Fruit fly (Drosophila melanogaster) whole organism, embryonic: Measurements from ENCODE around the gene AlaRS.

Experiments used
- Ada2b ChIP-seq: fragments of 200-800 bp; sonication (Bioruptor generic); IDR thresholded peaks from 2 replicates; pipeline ENCODE4 v1.3.6; 2022; ENCODE audit warnings: missing biosample characterization, missing genetic modification characterization
- Bdp1 ChIP-seq: fragments of 200-800 bp; sonication (Bioruptor generic); optimal IDR thresholded peaks from 3 replicates; lab custom pipeline; 2016; ENCODE audit warnings: missing biosample characterization, missing genetic modification characterization
- Bgb ChIP-seq: fragments of 200-800 bp; sonication (Bioruptor generic); IDR thresholded peaks from 2 replicates; pipeline ENCODE4 v1.3.6; 2022; ENCODE audit warnings: missing biosample characterization, missing genetic modification characterization; ENCODE audit not compliant: partially characterized antibody
- CG10267 ChIP-seq: fragments of 200-800 bp; sonication (Bioruptor generic); optimal IDR thresholded peaks from 2 replicates; lab custom pipeline; 2018; ENCODE audit warnings: missing biosample characterization, mild to moderate bottlenecking, missing genetic modification characterization, moderate library complexity
- CG10959 ChIP-seq: fragments of 200-800 bp; sonication (Bioruptor generic); IDR thresholded peaks from 2 replicates; pipeline ENCODE4 v1.3.6; 2022; ENCODE audit warnings: missing biosample characterization, missing genetic modification characterization
- CG11247 ChIP-seq: fragments of 200-800 bp; sonication (Bioruptor generic); IDR thresholded peaks from 2 replicates; pipeline ENCODE4 v1.3.6; 2022; ENCODE audit warnings: missing biosample characterization, missing genetic modification characterization
- CG11504 ChIP-seq: fragments of 200-800 bp; sonication (Bioruptor generic); optimal IDR thresholded peaks from 3 replicates; lab custom pipeline; 2019; ENCODE audit warnings: missing biosample characterization, mild to moderate bottlenecking, missing genetic modification characterization, moderate library complexity
- CG15479 ChIP-seq: fragments of 200-800 bp; sonication (Bioruptor generic); optimal IDR thresholded peaks from 3 replicates; lab custom pipeline; 2019; ENCODE audit warnings: missing biosample characterization, mild to moderate bottlenecking, missing genetic modification characterization, moderate library complexity
- CG17385 ChIP-seq: fragments of 200-800 bp; sonication (Bioruptor generic); optimal IDR thresholded peaks from 3 replicates; lab custom pipeline; 2018; ENCODE audit warnings: missing biosample characterization, mild to moderate bottlenecking, missing genetic modification characterization
- CG18476 ChIP-seq: fragments of 200-800 bp; sonication (Bioruptor generic); optimal IDR thresholded peaks from 2 replicates; lab custom pipeline; 2016; ENCODE audit warnings: missing biosample characterization, mild to moderate bottlenecking, missing genetic modification characterization
- CG2712 ChIP-seq: fragments of 200-800 bp; optimal IDR thresholded peaks from 3 replicates; lab custom pipeline; 2019; ENCODE audit warnings: missing biosample characterization, mild to moderate bottlenecking, missing genetic modification characterization, moderate library complexity
- CG3163 ChIP-seq: fragments of 200-800 bp; sonication (Bioruptor generic); optimal IDR thresholded peaks from 3 replicates; lab custom pipeline; 2016; ENCODE audit warnings: missing biosample characterization, missing genetic modification characterization
- CG3838 ChIP-seq: fragments of 200-800 bp; sonication (Bioruptor generic); optimal IDR thresholded peaks from 3 replicates; lab custom pipeline; 2016; ENCODE audit warnings: missing biosample characterization, missing genetic modification characterization
- CG5180 ChIP-seq: fragments of 200-800 bp; sonication (Bioruptor generic); optimal IDR thresholded peaks from 3 replicates; lab custom pipeline; 2017; ENCODE audit warnings: missing biosample characterization, missing genetic modification characterization, mild to moderate bottlenecking, moderate library complexity, missing genetic modification reagents
- CG8765 ChIP-seq: fragments of 200-800 bp; sonication (Bioruptor generic); IDR thresholded peaks from 2 replicates; pipeline ENCODE4 v1.3.6; 2022; ENCODE audit warnings: missing biosample characterization, missing genetic modification characterization
- CG9215 ChIP-seq: fragments of 200-800 bp; sonication (Bioruptor generic); IDR thresholded peaks from 2 replicates; pipeline ENCODE4 v1.3.6; 2022; ENCODE audit warnings: missing biosample characterization, missing genetic modification characterization
- Dek ChIP-seq: fragments of 200-800 bp; sonication (Bioruptor generic); optimal IDR thresholded peaks from 3 replicates; lab custom pipeline; 2019; ENCODE audit warnings: missing biosample characterization, mild to moderate bottlenecking, missing genetic modification characterization, moderate library complexity
- Doc2 ChIP-seq: fragments of 200-800 bp; sonication (Bioruptor generic); IDR thresholded peaks from 2 replicates; pipeline ENCODE4 v1.3.6; 2022; ENCODE audit warnings: missing biosample characterization, missing genetic modification characterization
- Doc3 ChIP-seq: fragments of 200-800 bp; sonication (Bioruptor generic); IDR thresholded peaks from 3 replicates; pipeline ENCODE4 v1.3.6; 2022; ENCODE audit warnings: missing biosample characterization, missing genetic modification characterization; ENCODE audit not compliant: partially characterized antibody
- Elba2 ChIP-seq: fragments of 200-800 bp; sonication (Bioruptor generic); optimal IDR thresholded peaks from 3 replicates; lab custom pipeline; 2016; ENCODE audit warnings: missing biosample characterization, missing genetic modification characterization
- Hr78 ChIP-seq, 2 experiments: fragments of 200-800 bp in 1 of 2; fragments of >200 bp in 1 of 2; sonication (Bioruptor generic) in 1 of 2; optimal IDR thresholded peaks; 2 replicates each; lab custom pipeline; 2017 to 2019; ENCODE audit warnings: missing biosample characterization in 2 of 2, missing genetic modification characterization in 2 of 2, mild to moderate bottlenecking in 1 of 2, moderate library complexity in 1 of 2
- Lhr ChIP-seq: fragments of 200-800 bp; sonication (Bioruptor generic); optimal IDR thresholded peaks from 3 replicates; lab custom pipeline; 2017; ENCODE audit warnings: mild to moderate bottlenecking, missing biosample characterization, missing genetic modification reagents, missing genetic modification characterization
- Max ChIP-seq: fragments of 200-800 bp; sonication (Bioruptor generic); optimal IDR thresholded peaks from 2 replicates; lab custom pipeline; 2016; ENCODE audit warnings: missing biosample characterization, mild to moderate bottlenecking, missing genetic modification characterization
- Med ChIP-seq: fragments of 200-800 bp; sonication (Bioruptor generic); peaks from one replicate; lab custom pipeline; 2016; ENCODE audit warnings: missing biosample characterization, missing genetic modification characterization, mild to moderate bottlenecking, inconsistent platforms, moderate library complexity
- Myb ChIP-seq: fragments of 200-800 bp; sonication (Bioruptor generic); optimal IDR thresholded peaks from 2 replicates; lab custom pipeline; 2016; ENCODE audit warnings: missing biosample characterization, missing genetic modification characterization
- Opbp ChIP-seq: fragments of 200-800 bp; sonication (Bioruptor generic); IDR thresholded peaks from 3 replicates; pipeline ENCODE4 v1.3.6; 2022; ENCODE audit warnings: missing biosample characterization, missing genetic modification characterization; ENCODE audit not compliant: partially characterized antibody
- Rfx ChIP-seq: fragments of 200-800 bp; sonication (Bioruptor generic); IDR thresholded peaks from 2 replicates; pipeline ENCODE4 v1.3.6; 2022; ENCODE audit warnings: missing biosample characterization, missing genetic modification characterization
- Tbp ChIP-seq: fragments of >200 bp; optimal IDR thresholded peaks from 2 replicates; lab custom pipeline; 2018; ENCODE audit warnings: missing biosample characterization, missing genetic modification characterization
- Usf ChIP-seq: fragments of 200-800 bp; sonication (Bioruptor generic); optimal IDR thresholded peaks from 2 replicates; lab custom pipeline; 2017; ENCODE audit warnings: missing genotype, missing biosample characterization, missing genetic modification characterization
- ase ChIP-seq: fragments of 200-800 bp; sonication (Bioruptor generic); IDR thresholded peaks from 3 replicates; pipeline ENCODE4 v1.3.6; 2022; ENCODE audit warnings: missing biosample characterization, missing genetic modification characterization
- bab2 ChIP-seq: fragments of 200-800 bp; sonication (Bioruptor generic); optimal IDR thresholded peaks from 2 replicates; lab custom pipeline; 2016; ENCODE audit warnings: missing biosample characterization, missing genetic modification characterization
- bbx ChIP-seq: fragments of 200-800 bp; sonication (Bioruptor generic); IDR thresholded peaks from 2 replicates; pipeline ENCODE4 v1.3.6; 2022; ENCODE audit warnings: missing biosample characterization, missing genetic modification characterization; ENCODE audit not compliant: partially characterized antibody
- corto ChIP-seq: fragments of 200-800 bp; sonication (Bioruptor generic); optimal IDR thresholded peaks from 2 replicates; lab custom pipeline; 2016; ENCODE audit warnings: missing biosample characterization, mild to moderate bottlenecking, missing genetic modification characterization, moderate library complexity
- exex ChIP-seq: fragments of 200-800 bp; sonication (Bioruptor generic); optimal IDR thresholded peaks from 4 replicates; lab custom pipeline; 2018; ENCODE audit warnings: missing biosample characterization, mild to moderate bottlenecking, missing genetic modification characterization, moderate library complexity
- insv ChIP-seq, 2 experiments: fragments of 200-800 bp; sonication (Bioruptor generic); optimal IDR thresholded peaks; 3 replicates each; lab custom pipeline; 2016 to 2018; ENCODE audit warnings: missing biosample characterization in 2 of 2, missing genetic modification characterization in 2 of 2
- mam ChIP-seq: fragments of 200-800 bp; sonication (Bioruptor generic); optimal IDR thresholded peaks from 3 replicates; lab custom pipeline; 2016; ENCODE audit warnings: missing biosample characterization, missing genetic modification characterization
- psq ChIP-seq: fragments of 200-800 bp; sonication (Bioruptor generic); optimal IDR thresholded peaks from 2 replicates; lab custom pipeline; 2017; ENCODE audit warnings: missing biosample characterization, missing genetic modification characterization
- sens ChIP-seq: fragments of 200-800 bp; sonication (Bioruptor generic); peaks from one replicate; lab custom pipeline; 2016; ENCODE audit warnings: missing biosample characterization, missing genetic modification characterization
- sr ChIP-seq: fragments of 200-800 bp; sonication (Bioruptor generic); IDR thresholded peaks from 3 replicates; pipeline ENCODE4 v1.3.6; 2022; ENCODE audit warnings: missing biosample characterization, missing genetic modification characterization
- sug ChIP-seq: fragments of 200-800 bp; optimal IDR thresholded peaks from 2 replicates; lab custom pipeline; 2019; ENCODE audit warnings: missing biosample characterization, mild to moderate bottlenecking, missing genetic modification characterization, moderate library complexity
- tap ChIP-seq: fragments of 200-800 bp; optimal IDR thresholded peaks from 3 replicates; lab custom pipeline; 2019; ENCODE audit warnings: missing biosample characterization, mild to moderate bottlenecking, missing genetic modification characterization, moderate library complexity
- tup ChIP-seq: fragments of 200-800 bp; sonication (Bioruptor generic); optimal IDR thresholded peaks from 2 replicates; lab custom pipeline; 2016; ENCODE audit warnings: missing biosample characterization, mild to moderate bottlenecking, missing genetic modification characterization, moderate library complexity
- yki ChIP-seq: fragments of >200 bp; optimal IDR thresholded peaks from 3 replicates; lab custom pipeline; 2018
- zen ChIP-seq: fragments of 200-800 bp; sonication (Bioruptor generic); optimal IDR thresholded peaks from 3 replicates; lab custom pipeline; 2018; ENCODE audit warnings: missing biosample characterization, mild to moderate bottlenecking, missing genetic modification characterization, moderate library complexity

The AlaRS gene

DNA sequence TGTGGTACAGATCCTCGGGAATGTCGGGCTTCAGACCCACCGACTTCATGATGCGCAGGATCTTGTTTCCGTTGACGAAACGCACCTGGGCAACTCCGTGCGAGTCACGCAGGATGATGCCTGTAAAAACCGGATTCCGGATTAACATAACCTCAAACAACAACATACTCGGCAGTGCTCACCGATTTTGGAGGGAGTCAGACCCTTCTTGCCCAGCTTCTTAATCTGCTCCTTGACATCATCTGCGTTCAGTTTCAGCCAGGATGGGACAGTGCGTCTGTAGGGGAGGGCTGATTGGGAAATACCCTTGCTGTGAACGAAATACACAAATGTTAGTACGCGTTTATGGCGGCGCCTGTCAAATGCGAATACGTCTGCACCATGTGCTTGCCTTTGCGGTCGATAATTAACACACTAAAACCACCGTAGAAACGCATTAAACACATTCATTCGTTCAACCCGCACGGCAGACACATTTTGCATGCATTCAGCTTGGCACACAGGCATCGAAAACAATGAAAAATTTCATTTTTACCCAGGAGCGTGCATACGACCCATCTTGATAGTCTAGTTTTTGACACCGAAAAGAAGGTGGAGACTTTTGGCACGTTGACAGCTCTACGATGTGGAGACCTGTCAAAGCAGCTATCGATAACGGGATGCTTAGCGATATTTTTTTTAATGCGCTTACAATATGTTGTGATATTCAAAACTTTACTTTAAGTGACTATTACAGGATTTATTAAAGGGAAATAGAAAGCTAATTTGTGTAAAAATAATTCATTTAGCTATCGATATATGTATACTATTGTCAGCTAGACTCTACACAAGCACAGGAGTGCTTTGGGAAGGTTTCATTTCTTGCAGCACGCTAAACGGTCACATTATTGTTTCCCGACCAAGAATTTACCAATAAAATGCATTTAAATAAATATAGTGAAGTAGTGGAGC is 17.3 kb downstream of the AlaRS start, which contains the start of the genes RpS13 and CSN8 (continued):
- TF ChIP-seq Myb: peak; percentile 29
- TF ChIP-seq ase (GFP tag; lab: Robert Waterston, UW): no peak
- TF ChIP-seq CG18476 (GFP tag; lab: Kevin White, UChicago): no peak
- TF ChIP-seq Hr78 (GFP tag; optimal IDR thresholded peaks at IDR 0.05; lab: Kevin White, UChicago): no peak
- no peak for TF ChIP-seq CG9215 (GFP tag; lab: Robert Waterston, UW)
- TF ChIP-seq sens (GFP tag; lab: Kevin White, UChicago): peak; percentile 82

DNA sequence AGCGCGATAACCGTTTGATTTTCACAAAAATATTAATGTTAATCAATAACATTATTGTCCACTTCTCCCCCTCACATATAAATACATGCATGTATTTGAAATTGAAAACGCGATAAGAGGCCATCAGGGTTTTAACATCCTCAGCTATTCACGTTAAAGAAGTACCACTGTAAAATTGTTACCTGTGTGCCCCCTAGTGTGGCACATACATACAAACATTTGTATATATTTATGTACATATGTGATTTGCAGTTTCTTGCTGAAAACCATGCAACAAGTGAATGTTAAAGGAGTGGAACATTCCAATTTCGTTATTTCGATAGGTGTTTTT is 18.6 kb downstream of the AlaRS start:
- TF ChIP-seq Elba2 (GFP tag; lab: Kevin White, UChicago) (peak; percentile 63), CG8765 (0 out of 2 replicates have a peak, but pooled peaks have one; percentile 9), mam (GFP tag; lab: Kevin White, UChicago) (no peak), insv (GFP tag; optimal IDR thresholded peaks at IDR 0.05; lab: Kevin White, UChicago) (peak in 1 of 2 experiments; percentile 67), sug (tag; lab: Kevin White, UChicago) (peak; percentile 77), exex (peak; percentile 5), CG15479 (GFP tag; lab: Kevin White, UChicago) (no peak), corto (GFP tag; lab: Kevin White, UChicago) (no peak), zen (no peak), CG2712 (tag; lab: Kevin White, UChicago) (no peak), Med (GFP tag; lab: Kevin White, UChicago) (peak; percentile 37), yki (no peak), CG17385 (GFP tag; lab: Kevin White, UChicago) (no peak)

DNA sequence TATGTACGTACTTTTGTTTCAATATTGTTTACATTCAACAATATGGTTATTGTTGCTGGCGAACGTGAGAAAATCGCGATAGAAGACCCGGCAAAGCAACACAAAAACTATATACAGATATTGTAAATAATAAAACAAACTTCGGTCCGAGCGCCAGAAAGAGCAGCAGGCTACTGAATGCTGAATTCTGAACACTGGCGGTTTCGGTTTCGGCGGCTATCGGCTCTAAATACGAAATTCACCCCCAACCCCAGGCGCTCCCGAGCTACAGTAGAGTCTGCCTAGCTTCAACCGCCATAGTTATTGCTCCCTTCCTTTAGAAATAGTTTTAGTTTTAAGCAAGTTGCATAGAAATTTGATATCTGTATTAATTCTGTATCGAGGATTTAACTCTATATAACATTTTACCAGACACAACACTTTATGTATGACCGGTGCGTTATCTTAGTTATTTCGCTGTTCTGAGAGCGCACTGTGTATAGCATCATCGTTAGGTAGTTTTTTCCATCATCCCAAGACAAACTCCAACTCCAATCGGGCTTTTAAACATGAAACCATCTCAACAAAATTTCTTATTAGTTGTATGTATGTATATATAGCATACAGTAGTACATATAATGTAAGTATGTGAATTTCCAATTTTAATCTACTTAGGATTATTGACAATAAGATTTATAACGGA is 19.1 kb downstream of the AlaRS start, which contains the start of gene CG7627:
Gene CG7627 (minus strand): TSS at position 197 of the 682 bp plus-strand sequence.
- TF ChIP-seq CG11504 (tag; lab: Kevin White, UChicago) (peak; percentile 71), tup (GFP tag; lab: Kevin White, UChicago) (peak; percentile 41), bab2 (GFP tag; lab: Kevin White, UChicago) (peak; percentile 74), Doc2 (GFP tag; lab: Robert Waterston, UW) (peak; percentile 21; the same call in 1 of the 2 replicates), CG10959 (GFP tag; lab: Robert Waterston, UW) (peak; percentile 45; the same call in 1 of the 2 replicates), sr (GFP tag; lab: Robert Waterston, UW) (peak; percentile 22; the same call in 1 of the 3 replicates), Usf (GFP tag; lab: Kevin White, UChicago) (peak; percentile 51), CG17385 (GFP tag; lab: Kevin White, UChicago) (peak; percentile 68), bbx (peak; percentile 48; the same call in 1 of the 2 replicates), Dek (peak; percentile 65), Bgb (peak; percentile 38; the same call in 1 of the 2 replicates), Ada2b (GFP tag; lab: Robert Waterston, UW) (peak; percentile 83), Rfx (GFP tag; lab: Robert Waterston, UW) (peak; percentile 87), Max (GFP tag; lab: Kevin White, UChicago) (peak; percentile 47), Opbp (GFP tag; lab: Robert Waterston, UW) (no peak), CG3838 (GFP tag; lab: Kevin White, UChicago) (no peak), CG10267 (tag; lab: Kevin White, UChicago) (peak; percentile 65), CG5180 (peak; percentile 58), Bdp1 (GFP tag; lab: Kevin White, UChicago) (peak; percentile 61), CG3163 (GFP tag; lab: Kevin White, UChicago) (peak; percentile 40), psq (GFP tag; lab: Kevin White, UChicago) (no peak), Doc3 (no peak), corto (GFP tag; lab: Kevin White, UChicago) (no peak), CG11247 (peak; percentile 88), Tbp (no peak), Lhr (GFP tag; lab: Kevin White, UChicago) (no peak), tap (peak; percentile 57)
